6 fruit fly cellular contexts compared by ENCODE assay signal in the genomic region with DNA sequence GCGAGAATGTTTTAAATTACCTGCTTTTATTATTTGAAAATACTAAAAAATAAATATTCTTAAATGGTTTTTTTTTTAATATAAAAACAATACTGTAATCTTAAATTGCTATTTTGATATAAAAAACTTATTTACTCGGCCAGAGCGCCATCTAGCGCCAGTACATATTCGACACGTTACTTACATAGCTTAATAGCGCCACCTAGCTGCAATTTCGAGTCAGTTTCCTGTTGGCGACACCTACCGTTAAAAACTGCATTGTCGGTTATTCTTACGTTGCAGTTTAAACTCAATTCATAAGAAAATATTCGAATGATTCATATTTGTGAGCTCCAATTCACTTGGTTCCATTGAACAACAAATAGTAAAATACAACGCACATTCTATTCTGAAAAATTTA.
TF ChIP-seq lines count a peak whose summit lies in the region.

No protein-coding gene starts in this region.

- TF ChIP-seq CTCF in S2 (optimal IDR thresholded peaks at IDR 0.05; lab: Kevin White, UChicago) = peak; percentile 94 to 98
- TF ChIP-seq CTCF in whole organism, embryonic (GFP tag; optimal IDR thresholded peaks at IDR 0.05; lab: Kevin White, UChicago) = peak; percentile 99

TF ChIP-seq in whole organism, adult, 20 proteins besides CTCF, POLR2A, EP300 and RAD21 (continues in another document):
- TF ChIP-seq CG5204 (GFP tag; optimal IDR thresholded peaks at IDR 0.05; lab: Kevin White, UChicago) (peak; percentile 29), kay (GFP tag; lab: Kevin White, UChicago; ENCODE audit: borderline replicate concordance) (no peak), Hr96 (GFP tag; optimal IDR thresholded peaks at IDR 0.05; lab: Kevin White, UChicago) (peak; percentile 69), CG12768 (GFP tag; optimal IDR thresholded peaks at IDR 0.05; lab: Kevin White, UChicago) (no peak), Clk (GFP tag; optimal IDR thresholded peaks at IDR 0.05; lab: Kevin White, UChicago) (no peak), pad (GFP tag; optimal IDR thresholded peaks at IDR 0.05; lab: Kevin White, UChicago) (peak; percentile 57), bab1 (GFP tag; optimal IDR thresholded peaks at IDR 0.05; lab: Kevin White, UChicago) (peak; percentile 78), cic (GFP tag; optimal IDR thresholded peaks at IDR 0.05; lab: Kevin White, UChicago) (no peak), Mnt (GFP tag; optimal IDR thresholded peaks at IDR 0.05; lab: Kevin White, UChicago) (peak; percentile 62), CG1620 (GFP tag; optimal IDR thresholded peaks at IDR 0.05; lab: Kevin White, UChicago) (peak; percentile 86), cnc (optimal IDR thresholded peaks at IDR 0.05; lab: Kevin White, UChicago) (no peak), Crg-1 (GFP tag; optimal IDR thresholded peaks at IDR 0.05; lab: Kevin White, UChicago) (peak; percentile 58), CG7101 (tag; optimal IDR thresholded peaks at IDR 0.05; lab: Kevin White, UChicago) (peak; percentile 67), ovo (GFP tag; optimal IDR thresholded peaks at IDR 0.05; lab: Kevin White, UChicago) (peak; percentile 77), CG11617 (GFP tag; optimal IDR thresholded peaks at IDR 0.05; lab: Kevin White, UChicago) (peak; percentile 20), tj (GFP tag; optimal IDR thresholded peaks at IDR 0.05; lab: Kevin White, UChicago) (peak; percentile 77), CG14711 (tag; optimal IDR thresholded peaks at IDR 0.05; lab: Kevin White, UChicago) (peak; percentile 37)

TF ChIP-seq in whole organism, embryonic, 481 proteins besides CTCF, POLR2A, EP300 and RAD21 (continues in another document):
- TF ChIP-seq H15 (GFP tag; IDR thresholded peaks at IDR 0.05; lab: Robert Waterston, UW) = peak; percentile 46; the same call in 1 of the 3 replicates
- TF ChIP-seq Dip2 (GFP tag; IDR thresholded peaks at IDR 0.05; lab: Robert Waterston, UW) = no peak
- peak; percentile 36 for TF ChIP-seq fd3F (GFP tag; optimal IDR thresholded peaks at IDR 0.05; lab: Kevin White, UChicago)
- no peak; the same call in 2 of the 3 replicates for TF ChIP-seq CG6175 (GFP tag; IDR thresholded peaks at IDR 0.05; lab: Robert Waterston, UW)
- TF ChIP-seq D (optimal IDR thresholded peaks at IDR 0.05; lab: Kevin White, UChicago) = no peak
- TF ChIP-seq D (GFP tag; optimal IDR thresholded peaks at IDR 0.05; lab: Kevin White, UChicago) = peak; percentile 13
- TF ChIP-seq CG18011 (GFP tag; optimal IDR thresholded peaks at IDR 0.05; lab: Kevin White, UChicago) = no peak
- no peak for TF ChIP-seq grn (GFP tag; optimal IDR thresholded peaks at IDR 0.05; lab: Kevin White, UChicago)
- TF ChIP-seq CG15514 (GFP tag; optimal IDR thresholded peaks at IDR 0.05; lab: Kevin White, UChicago) = peak; percentile 48
- TF ChIP-seq h (optimal IDR thresholded peaks at IDR 0.05; lab: Kevin White, UChicago) = no peak
- peak; percentile 72 for TF ChIP-seq Sox102F (GFP tag; optimal IDR thresholded peaks at IDR 0.05; lab: Kevin White, UChicago)
- TF ChIP-seq tgo (GFP tag; IDR thresholded peaks at IDR 0.05; lab: Robert Waterston, UW) = peak; percentile 64; the same call in 2 of the 3 replicates
- TF ChIP-seq ind (GFP tag; optimal IDR thresholded peaks at IDR 0.05; lab: Kevin White, UChicago) = peak; percentile 57
- TF ChIP-seq TFAM (GFP tag; optimal IDR thresholded peaks at IDR 0.05; lab: Kevin White, UChicago) = no peak
- peak; percentile 2 for TF ChIP-seq vfl (GFP tag; optimal IDR thresholded peaks at IDR 0.05; lab: Kevin White, UChicago)
- TF ChIP-seq Asciz (GFP tag; optimal IDR thresholded peaks at IDR 0.05; lab: Kevin White, UChicago) = peak; percentile 6
- TF ChIP-seq CG43689 (GFP tag; IDR thresholded peaks at IDR 0.05; lab: Robert Waterston, UW) = no peak

TF ChIP-seq in whole organism, prepupa, 60 proteins besides CTCF, POLR2A, EP300 and RAD21 (continues in another document):
- TF ChIP-seq Sox14 (GFP tag; optimal IDR thresholded peaks at IDR 0.05; lab: Kevin White, UChicago) = peak; percentile 23
- no peak for TF ChIP-seq CG11294 (GFP tag; IDR thresholded peaks at IDR 0.05; lab: Robert Waterston, UW)
- TF ChIP-seq CG10631 (GFP tag; optimal IDR thresholded peaks at IDR 0.05; lab: Kevin White, UChicago) = peak; percentile 16
- peak; percentile 45 for TF ChIP-seq fkh (GFP tag; optimal IDR thresholded peaks at IDR 0.05; lab: Kevin White, UChicago)
- peak; percentile 72 for TF ChIP-seq lz (GFP tag; optimal IDR thresholded peaks at IDR 0.05; lab: Kevin White, UChicago)
- TF ChIP-seq Eip78C (GFP tag; lab: Kevin White, UChicago) = peak; percentile 75
- TF ChIP-seq eg (GFP tag; IDR thresholded peaks at IDR 0.05; lab: Robert Waterston, UW) = no peak
- TF ChIP-seq CG6792 (GFP tag; optimal IDR thresholded peaks at IDR 0.05; lab: Kevin White, UChicago) = peak; percentile 26
- TF ChIP-seq CG4318 (GFP tag; optimal IDR thresholded peaks at IDR 0.05; lab: Kevin White, UChicago) = no peak
- peak; percentile 4 for TF ChIP-seq Eip75B (GFP tag; optimal IDR thresholded peaks at IDR 0.05; lab: Kevin White, UChicago)
- peak; percentile 12 for TF ChIP-seq Sox102F (GFP tag; optimal IDR thresholded peaks at IDR 0.05; lab: Kevin White, UChicago)
- peak; percentile 33 for TF ChIP-seq OdsH (GFP tag; optimal IDR thresholded peaks at IDR 0.05; lab: Kevin White, UChicago)
- TF ChIP-seq net (GFP tag; optimal IDR thresholded peaks at IDR 0.05; lab: Kevin White, UChicago) = no peak
- peak; percentile 64 for TF ChIP-seq esn (GFP tag; optimal IDR thresholded peaks at IDR 0.05; lab: Kevin White, UChicago)
- peak; percentile 64 for TF ChIP-seq Hr39 (GFP tag; optimal IDR thresholded peaks at IDR 0.05; lab: Kevin White, UChicago)
- peak; percentile 41 for TF ChIP-seq CG3919 (GFP tag; optimal IDR thresholded peaks at IDR 0.05; lab: Kevin White, UChicago)
- TF ChIP-seq Met (GFP tag; optimal IDR thresholded peaks at IDR 0.05; lab: Kevin White, UChicago) = peak; percentile 49
- TF ChIP-seq salr (GFP tag; optimal IDR thresholded peaks at IDR 0.05; lab: Kevin White, UChicago) = peak in 1 of 2 experiments; percentile 0
- TF ChIP-seq CG8632 (GFP tag; optimal IDR thresholded peaks at IDR 0.05; lab: Kevin White, UChicago) = no peak

TF ChIP-seq in whole organism, pupa, 21 proteins besides CTCF, POLR2A, EP300 and RAD21:
- TF ChIP-seq Snoo (tag; optimal IDR thresholded peaks at IDR 0.05; lab: Kevin White, UChicago) (peak; percentile 36), CG8159 (tag; optimal IDR thresholded peaks at IDR 0.05; lab: Kevin White, UChicago) (no peak), D1 (tag; optimal IDR thresholded peaks at IDR 0.05; lab: Kevin White, UChicago) (peak; percentile 73), CG17806 (tag; optimal IDR thresholded peaks at IDR 0.05; lab: Kevin White, UChicago) (peak; percentile 6), CG12605 (GFP tag; IDR thresholded peaks at IDR 0.05; lab: Robert Waterston, UW) (no peak)

TF ChIP-seq in whole organism, wandering third instar larva, 38 proteins besides CTCF, POLR2A, EP300 and RAD21:
- TF ChIP-seq rgr (GFP tag; optimal IDR thresholded peaks at IDR 0.05; lab: Kevin White, UChicago) = peak; percentile 65
- TF ChIP-seq Myc (optimal IDR thresholded peaks at IDR 0.05; lab: Kevin White, UChicago) = peak; percentile 93
- peak; percentile 39 for TF ChIP-seq psq (GFP tag; optimal IDR thresholded peaks at IDR 0.05; lab: Kevin White, UChicago)
- TF ChIP-seq Sp1 (GFP tag; optimal IDR thresholded peaks at IDR 0.05; lab: Kevin White, UChicago) = no peak
- peak in 1 of 2 experiments; percentile 73 for TF ChIP-seq foxo (GFP tag; optimal IDR thresholded peaks at IDR 0.05; lab: Kevin White, UChicago)
- TF ChIP-seq Hr83 (GFP tag; optimal IDR thresholded peaks at IDR 0.05; lab: Kevin White, UChicago; ENCODE audit: poor library complexity, severe bottlenecking) = peak; percentile 23
- peak; percentile 17 for TF ChIP-seq GATAd (GFP tag; optimal IDR thresholded peaks at IDR 0.05; lab: Kevin White, UChicago)
- TF ChIP-seq br (GFP tag; optimal IDR thresholded peaks at IDR 0.05; lab: Kevin White, UChicago) = peak; percentile 13
- peak; percentile 39 for TF ChIP-seq fru (GFP tag; optimal IDR thresholded peaks at IDR 0.05; lab: Kevin White, UChicago)
- TF ChIP-seq dmrt93B (GFP tag; optimal IDR thresholded peaks at IDR 0.05; lab: Kevin White, UChicago) = peak; percentile 44
- TF ChIP-seq tai (GFP tag; optimal IDR thresholded peaks at IDR 0.05; lab: Kevin White, UChicago) = peak; percentile 62
- TF ChIP-seq CG9705 (GFP tag; optimal IDR thresholded peaks at IDR 0.05; lab: Kevin White, UChicago) = peak; percentile 65
- TF ChIP-seq HLH106 (tag; optimal IDR thresholded peaks at IDR 0.05; lab: Kevin White, UChicago) = peak; percentile 65
- peak; percentile 51 for TF ChIP-seq Hnf4 (GFP tag; optimal IDR thresholded peaks at IDR 0.05; lab: Kevin White, UChicago)
- TF ChIP-seq sv (GFP tag; optimal IDR thresholded peaks at IDR 0.05; lab: Kevin White, UChicago) = peak; percentile 57
- TF ChIP-seq ey (GFP tag; optimal IDR thresholded peaks at IDR 0.05; lab: Kevin White, UChicago) = peak; percentile 42
- no peak for TF ChIP-seq lola (GFP tag; optimal IDR thresholded peaks at IDR 0.05; lab: Kevin White, UChicago)
- no peak for TF ChIP-seq Rel (GFP tag; optimal IDR thresholded peaks at IDR 0.05; lab: Kevin White, UChicago)
- no peak for TF ChIP-seq Rel (tag; optimal IDR thresholded peaks at IDR 0.05; lab: Kevin White, UChicago)
- no peak for TF ChIP-seq dl (GFP tag; optimal IDR thresholded peaks at IDR 0.05; lab: Kevin White, UChicago; ENCODE audit: insufficient read depth in 1 of 2, partially characterized antibody in 2 of 2)
- peak; percentile 46 for TF ChIP-seq h (GFP tag; optimal IDR thresholded peaks at IDR 0.05; lab: Kevin White, UChicago)
- peak; percentile 51 for TF ChIP-seq OdsH (GFP tag; optimal IDR thresholded peaks at IDR 0.05; lab: Kevin White, UChicago)
- TF ChIP-seq CrebA (GFP tag; optimal IDR thresholded peaks at IDR 0.05; lab: Kevin White, UChicago; ENCODE audit: borderline replicate concordance) = no peak
